Fruit fly (Drosophila melanogaster) whole organism, embryonic: ENCODE data around the gene Surf1.

Experiments used
- Ada2b ChIP-seq: fragments of 200-800 bp; sonication (Bioruptor generic); IDR thresholded peaks from 2 replicates; pipeline ENCODE4 v1.3.6; 2022; ENCODE audit warnings: missing biosample characterization, missing genetic modification characterization
- Awh ChIP-seq: fragments of 200-800 bp; sonication (Bioruptor generic); IDR thresholded peaks from 2 replicates; pipeline ENCODE4, ENCODE4 v1.3.6; 2022; ENCODE audit warnings: missing biosample characterization, missing genetic modification characterization
- CG11456 ChIP-seq: fragments of 200-800 bp; sonication (Bioruptor generic); IDR thresholded peaks from 3 replicates; pipeline ENCODE4 v1.3.6; 2022; ENCODE audit warnings: missing biosample characterization, missing genetic modification characterization
- CG11504 ChIP-seq: fragments of 200-800 bp; sonication (Bioruptor generic); optimal IDR thresholded peaks from 3 replicates; lab custom pipeline; 2019; ENCODE audit warnings: missing biosample characterization, mild to moderate bottlenecking, missing genetic modification characterization, moderate library complexity
- CG14014 ChIP-seq: fragments of 200-800 bp; sonication (Bioruptor generic); IDR thresholded peaks from 2 replicates; pipeline ENCODE4 v1.3.6; 2022; ENCODE audit warnings: missing biosample characterization, missing genetic modification characterization
- CG18011 ChIP-seq: fragments of 200-800 bp; sonication (Bioruptor generic); optimal IDR thresholded peaks from 2 replicates; lab custom pipeline; 2017; ENCODE audit warnings: missing biosample characterization, missing genetic modification characterization, mild to moderate bottlenecking, moderate library complexity, missing genotype
- CG34422 ChIP-seq: fragments of 200-800 bp; sonication (Bioruptor generic); IDR thresholded peaks from 3 replicates; pipeline ENCODE4 v1.3.6; 2022; ENCODE audit warnings: missing biosample characterization, missing genetic modification characterization
- Opbp ChIP-seq: fragments of 200-800 bp; sonication (Bioruptor generic); IDR thresholded peaks from 3 replicates; pipeline ENCODE4 v1.3.6; 2022; ENCODE audit warnings: missing biosample characterization, missing genetic modification characterization; ENCODE audit not compliant: partially characterized antibody
- ci ChIP-seq: fragments of 200-800 bp; sonication (Bioruptor generic); IDR thresholded peaks from 3 replicates; pipeline ENCODE4 v1.3.6; 2022; ENCODE audit warnings: missing biosample characterization, missing genetic modification characterization
- fru ChIP-seq: fragments of >200 bp; optimal IDR thresholded peaks from 2 replicates; lab custom pipeline; 2017
- jigr1 ChIP-seq: fragments of 200-800 bp; sonication (Bioruptor generic); IDR thresholded peaks from 3 replicates; pipeline ENCODE4 v1.3.6; 2022; ENCODE audit warnings: missing biosample characterization, missing genetic modification characterization
- lola ChIP-seq, 3 experiments: fragments of >200 bp in 2 of 3; fragments of 200-800 bp in 1 of 3; sonication (Bioruptor generic) in 1 of 3; optimal IDR thresholded peaks; 2 replicates each; lab custom pipeline; 2017 to 2019; ENCODE audit warnings: missing biosample characterization in 3 of 3, missing genetic modification characterization in 3 of 3, mild to moderate bottlenecking in 1 of 3, moderate library complexity in 1 of 3
- psq ChIP-seq: fragments of 200-800 bp; sonication (Bioruptor generic); optimal IDR thresholded peaks from 2 replicates; lab custom pipeline; 2017; ENCODE audit warnings: missing biosample characterization, missing genetic modification characterization

- TF ChIP-seq Ada2b (GFP tag; lab: Robert Waterston, UW) (no peak), Awh (GFP tag; lab: Robert Waterston, UW) (no peak), CG34422 (GFP tag; lab: Robert Waterston, UW) (no peak), lola (GFP tag; optimal IDR thresholded peaks at IDR 0.05; lab: Kevin White, UChicago) (no peak), CG14014 (GFP tag; lab: Robert Waterston, UW) (no peak), fru (no peak), Opbp (GFP tag; lab: Robert Waterston, UW) (no peak), jigr1 (GFP tag; lab: Robert Waterston, UW) (no peak), psq (GFP tag; lab: Kevin White, UChicago) (no peak), CG18011 (GFP tag; lab: Kevin White, UChicago) (no peak), CG11456 (no peak), CG11504 (no peak), ci (GFP tag; lab: Robert Waterston, UW) (no peak)
These were observed 14.2 kb downstream of the Surf1 start, which contains the start of gene CG10063 for dm6 chr3L:6972367-6972766.
